Worm (Caenorhabditis elegans) whole organism, L4/young adult: Measurements from ENCODE around the gene M05D6.3.
A peak's percentile ranks its signal among the peaks of the same experiment; 100 is the strongest.

ENCODE experiments used
- W03F9.2 ChIP-seq: fragments of 150-350 bp; optimal IDR thresholded peaks from 2 replicates; lab custom pipeline; 2014; ENCODE audit warnings: missing biosample characterization, missing genetic modification characterization
- dao-5 ChIP-seq: sonication (generic microtip); optimal IDR thresholded peaks from 2 replicates; lab custom pipeline; 2016; ENCODE audit warnings: missing genotype, missing genetic modification characterization, moderate library complexity, missing compliant biosample characterization
- him-1 ChIP-seq: sonication (generic microtip); optimal IDR thresholded peaks from 2 replicates; lab custom pipeline; 2016; ENCODE audit warnings: missing genotype, missing genetic modification reagents, missing genetic modification characterization, missing compliant biosample characterization

Gene M05D6.3

ce11 chrII:8446731-8447130 lies 28.8 kb upstream of the M05D6.3 start, which contains the start of gene cut-3:
Gene cut-3, minus strand, starts transcription at chrII:8446831.
- no peak for TF ChIP-seq W03F9.2 (tag; lab: Kevin White, UChicago)

- TF ChIP-seq him-1 (tag; lab: Kevin White, UChicago) (no peak), W03F9.2 (tag; lab: Kevin White, UChicago) (no peak), dao-5 (no peak)
These were observed 25.9 kb upstream of the M05D6.3 start, which contains the start of gene F22B5.4 for ce11 chrII:8449660-8450118. Gene F22B5.4, plus strand, starts transcription at chrII:8449710.

DNA sequence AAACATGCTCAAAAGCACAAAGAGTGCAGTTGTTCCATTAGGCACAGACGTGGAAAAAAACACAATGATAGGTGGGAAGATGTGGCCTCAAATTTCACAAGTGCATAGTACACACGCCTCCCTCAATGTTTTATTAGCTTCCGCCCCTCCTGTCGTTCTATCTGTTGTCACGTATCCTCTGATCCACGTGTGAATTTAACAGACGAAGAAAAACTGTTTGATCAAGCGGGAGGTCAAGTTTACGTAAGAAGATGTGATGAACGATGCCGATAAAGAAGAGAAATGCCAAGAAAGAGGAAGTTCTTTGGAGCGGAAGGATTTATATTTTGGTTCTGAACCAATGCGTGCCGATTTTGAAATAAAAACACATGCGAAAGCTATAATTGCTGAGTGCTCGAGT lies 24.8 kb upstream of the M05D6.3 start:
- no peak for TF ChIP-seq him-1 (tag; lab: Kevin White, UChicago)

DNA sequence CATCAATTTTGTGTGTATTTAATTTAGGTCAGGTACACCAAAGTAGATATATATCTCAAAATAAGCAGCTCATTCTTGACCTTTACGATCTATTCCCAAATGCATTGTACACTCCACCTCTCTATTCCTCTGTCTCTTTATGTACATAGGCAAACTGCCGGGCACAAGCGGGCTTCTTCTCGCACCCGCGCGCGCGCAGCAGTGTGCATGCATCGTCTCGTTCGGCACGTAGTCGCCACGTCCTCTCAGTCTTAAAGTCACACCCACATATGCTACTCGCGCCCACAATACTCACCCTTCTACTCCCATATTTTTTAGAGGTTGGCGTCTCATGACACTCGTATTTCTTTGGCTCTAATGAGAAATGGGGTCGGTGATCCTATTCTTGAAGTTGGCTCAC lies 24.1 kb upstream of the M05D6.3 start:
- TF ChIP-seq dao-5: no peak
- TF ChIP-seq W03F9.2 (tag; lab: Kevin White, UChicago): no peak
- no peak for TF ChIP-seq him-1 (tag; lab: Kevin White, UChicago)

- TF ChIP-seq dao-5 (no peak), W03F9.2 (tag; lab: Kevin White, UChicago) (no peak), him-1 (tag; lab: Kevin White, UChicago) (no peak)
These were observed 21.1 kb upstream of the M05D6.3 start, which contains the start of gene F22B5.5 for ce11 chrII:8454513-8454912. Gene F22B5.5, minus strand, starts transcription at chrII:8454613.

DNA sequence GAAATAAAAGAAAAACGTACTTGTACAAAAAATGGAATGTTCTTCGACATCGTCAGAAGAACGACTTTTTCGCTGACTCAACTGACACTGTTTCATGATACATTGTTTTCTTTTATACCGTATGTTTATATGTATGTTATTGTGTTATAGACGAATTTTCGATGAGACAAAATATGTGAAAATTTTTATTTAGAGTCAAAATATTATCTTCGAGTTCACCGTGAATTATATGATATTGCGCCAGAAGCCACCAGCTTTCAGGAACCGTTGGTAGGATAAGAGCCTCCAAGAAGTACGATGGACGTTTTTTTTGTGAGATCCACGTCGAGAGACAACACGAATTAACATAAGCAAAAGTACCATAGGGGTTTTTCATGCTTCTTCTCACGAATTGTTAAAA lies 19.5 kb upstream of the M05D6.3 start, which contains the start of gene F22B5.6:
TSS of gene F22B5.6 (minus strand) at position 101 of the 400 bp plus-strand sequence.
- TF ChIP-seq him-1 (tag; lab: Kevin White, UChicago) (no peak), W03F9.2 (tag; lab: Kevin White, UChicago) (no peak), dao-5 (no peak)

- TF ChIP-seq dao-5: no peak
- no peak for TF ChIP-seq W03F9.2 (tag; lab: Kevin White, UChicago)
- TF ChIP-seq him-1 (tag; lab: Kevin White, UChicago): no peak
These were observed 18.7 kb upstream of the M05D6.3 start for ce11 chrII:8456681-8457389.

DNA sequence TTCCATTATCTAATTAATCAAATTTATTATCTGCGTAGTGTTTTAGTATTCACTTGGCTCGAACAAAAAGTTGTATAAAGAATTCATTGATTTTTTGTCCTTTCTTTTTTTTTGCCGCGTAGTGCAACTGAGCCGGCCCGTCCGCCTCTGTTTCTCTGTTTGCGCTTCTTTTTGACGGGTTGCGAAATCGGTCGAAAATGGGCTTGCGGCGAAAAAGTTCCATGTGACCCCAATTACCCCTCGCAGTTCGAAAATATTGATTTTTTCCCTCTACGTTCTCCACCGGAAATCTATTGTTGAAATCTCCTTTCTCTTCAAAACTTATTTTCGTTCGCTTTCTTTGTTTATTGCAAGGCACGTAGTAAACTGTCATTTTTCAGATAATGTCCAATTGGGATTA lies 18.1 kb upstream of the M05D6.3 start, which contains the start of gene zyg-9:
TSS of gene zyg-9 (plus strand) at position 381 of the 400 bp plus-strand sequence.
- TF ChIP-seq dao-5 (no peak), him-1 (tag; lab: Kevin White, UChicago) (no peak), W03F9.2 (tag; lab: Kevin White, UChicago) (no peak)

- no peak for TF ChIP-seq him-1 (tag; lab: Kevin White, UChicago)
- TF ChIP-seq W03F9.2 (tag; lab: Kevin White, UChicago): peak; percentile 48
- no peak for TF ChIP-seq dao-5
These were observed 11.1 kb upstream of the M05D6.3 start, which contains the start of gene fars-3 for ce11 chrII:8464448-8464898. Gene fars-3, plus strand, starts transcription at chrII:8464848.

ce11 chrII:8466874-8467273 lies 8.7 kb upstream of the M05D6.3 start, which contains the start of gene F22B5.10:
Gene F22B5.10, plus strand, starts transcription at chrII:8467174.
- TF ChIP-seq W03F9.2 (tag; lab: Kevin White, UChicago) (no peak), dao-5 (no peak), him-1 (tag; lab: Kevin White, UChicago) (no peak)

- TF ChIP-seq W03F9.2 (tag; lab: Kevin White, UChicago) (no peak), dao-5 (no peak), him-1 (tag; lab: Kevin White, UChicago) (no peak)
These were observed 7.8 kb upstream of the M05D6.3 start, which contains the start of gene M05D6.2 for ce11 chrII:8467809-8468208. Gene M05D6.2, plus strand, starts transcription at chrII:8468109.

- TF ChIP-seq dao-5: no peak
- no peak for TF ChIP-seq him-1 (tag; lab: Kevin White, UChicago)
- no peak for TF ChIP-seq W03F9.2 (tag; lab: Kevin White, UChicago)
These were observed 4.4 kb upstream of the M05D6.3 start, which contains the start of gene M05D6.8 for ce11 chrII:8471139-8471538. Gene M05D6.8, minus strand, starts transcription at chrII:8471239.

- no peak for TF ChIP-seq him-1 (tag; lab: Kevin White, UChicago)
- no peak for TF ChIP-seq dao-5
- no peak for TF ChIP-seq W03F9.2 (tag; lab: Kevin White, UChicago)
These were observed 2.7 kb upstream of the M05D6.3 start for ce11 chrII:8472916-8473315.

DNA sequence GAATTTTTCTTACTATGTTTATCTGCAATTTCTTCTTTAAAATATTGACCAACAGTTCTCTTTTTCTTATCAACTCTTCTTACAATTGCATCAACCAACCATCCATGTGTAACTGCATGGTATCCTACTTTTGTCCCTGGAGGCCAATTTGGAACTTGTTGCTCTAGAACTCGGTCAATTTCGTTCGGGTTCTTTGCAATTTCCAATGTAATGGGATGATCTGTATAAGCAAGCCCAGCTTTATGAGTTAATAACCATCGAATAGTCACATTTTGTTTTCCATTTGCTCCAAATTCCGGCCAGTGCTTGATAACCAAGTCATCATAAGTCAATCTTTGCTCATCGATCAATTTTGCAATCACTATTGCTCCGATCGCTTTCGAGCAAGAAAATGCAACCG lies 3.8 kb downstream of the M05D6.3 start:
- TF ChIP-seq W03F9.2 (tag; lab: Kevin White, UChicago): no peak
- no peak for TF ChIP-seq dao-5
